Worm (Caenorhabditis elegans) whole organism, early embryonic: ENCODE results near the gene ZK896.1.

Source experiments
- B0310.2 ChIP-seq: sonication (generic microtip); optimal IDR thresholded peaks from 2 replicates; lab custom pipeline; 2016; ENCODE audit warnings: mild to moderate bottlenecking, missing genetic modification characterization, missing compliant biosample characterization
- F13C5.2 ChIP-seq: sonication (generic microtip); optimal IDR thresholded peaks from 2 replicates; lab custom pipeline; 2017; ENCODE audit warnings: mild to moderate bottlenecking, missing genetic modification characterization, inconsistent platforms, missing compliant biosample characterization
- aly-1 ChIP-seq: sonication (generic microtip); optimal IDR thresholded peaks from 2 replicates; lab custom pipeline; 2016; ENCODE audit warnings: missing genetic modification characterization, missing compliant biosample characterization
- ama-1 ChIP-seq: fragments of 150-350 bp; optimal IDR thresholded peaks from 2 replicates; lab custom pipeline; 2014
- ceh-13 ChIP-seq: fragments of 200-800 bp; sonication (Bioruptor generic); optimal IDR thresholded peaks from 2 replicates; lab custom pipeline; 2018; ENCODE audit warnings: mild to moderate bottlenecking, missing genetic modification characterization, missing compliant biosample characterization
- ceh-36 ChIP-seq: sonication (generic microtip); optimal IDR thresholded peaks from 2 replicates; lab custom pipeline; 2016; ENCODE audit warnings: missing genetic modification characterization, inconsistent platforms, missing compliant biosample characterization
- ets-7 ChIP-seq: sonication (generic microtip); optimal IDR thresholded peaks from 2 replicates; lab custom pipeline; 2016; ENCODE audit warnings: missing genotype, missing genetic modification characterization, missing compliant biosample characterization
- flt-1 ChIP-seq: fragments of 200-800 bp; sonication (Bioruptor generic); IDR thresholded peaks from 2 replicates; pipeline ENCODE4 v1.3.6; 2022; ENCODE audit warnings: missing genetic modification characterization, missing compliant biosample characterization
- hmbx-1 ChIP-seq: sonication (generic microtip); optimal IDR thresholded peaks from 2 replicates; lab custom pipeline; 2016; ENCODE audit warnings: mild to moderate bottlenecking, missing genetic modification characterization, missing compliant biosample characterization
- hmg-4 ChIP-seq: fragments of 200-800 bp; sonication (Bioruptor generic); optimal IDR thresholded peaks from 2 replicates; lab custom pipeline; 2018; ENCODE audit warnings: mild to moderate bottlenecking, missing genetic modification characterization, missing compliant biosample characterization
- hnd-1 ChIP-seq: sonication (generic microtip); optimal IDR thresholded peaks from 2 replicates; lab custom pipeline; 2016; ENCODE audit warnings: missing genetic modification characterization, missing compliant biosample characterization
- pes-1 ChIP-seq: fragments of 200-800 bp; sonication (Bioruptor generic); IDR thresholded peaks from 2 replicates; pipeline ENCODE4 v1.3.6; 2022; ENCODE audit warnings: missing genetic modification reagents, missing genetic modification characterization, missing compliant biosample characterization
- scrt-1 ChIP-seq: fragments of 200-800 bp; sonication (Bioruptor generic); IDR thresholded peaks from 2 replicates; pipeline ENCODE4 v1.3.6; 2022; ENCODE audit warnings: missing genetic modification characterization, missing compliant biosample characterization
- sea-1 ChIP-seq: fragments of 200-800 bp; sonication (Bioruptor generic); conservative IDR thresholded peaks from 2 replicates; pipeline ENCODE4 v1.3.6; 2022; ENCODE audit warnings: missing genetic modification characterization, missing compliant biosample characterization
- tbx-11 ChIP-seq: fragments of 200-800 bp; sonication (Bioruptor generic); IDR thresholded peaks from 2 replicates; pipeline ENCODE4 v1.3.6; 2022; ENCODE audit warnings: missing genetic modification characterization, missing compliant biosample characterization
- tbx-37 ChIP-seq: fragments of 200-800 bp; sonication (Bioruptor generic); conservative IDR thresholded peaks from 2 replicates; pipeline ENCODE4 v1.3.6; 2022; ENCODE audit warnings: missing genetic modification reagents, missing genetic modification characterization, missing compliant biosample characterization
- tra-4 ChIP-seq: sonication (generic microtip); optimal IDR thresholded peaks from 2 replicates; lab custom pipeline; 2017; ENCODE audit warnings: missing genetic modification characterization, missing compliant biosample characterization

ZK896.1 gene

ce11 chrIV:12854372-12855114 lies 20.6 kb downstream of the ZK896.1 start:
- TF ChIP-seq ceh-36: no peak
- TF ChIP-seq hmg-4 (GFP tag; lab: Kevin White, UChicago): no peak
- TF ChIP-seq sea-1 (GFP tag; lab: Robert Waterston, UW): no peak
- TF ChIP-seq aly-1: no peak
- no peak for TF ChIP-seq scrt-1 (GFP tag; lab: Robert Waterston, UW)
- TF ChIP-seq B0310.2: no peak
- no peak for TF ChIP-seq tbx-37 (GFP tag; lab: Robert Waterston, UW)
- TF ChIP-seq ceh-13: no peak
- TF ChIP-seq hnd-1 (tag; lab: Kevin White, UChicago): no peak
- no peak for TF ChIP-seq ets-7 (tag; lab: Kevin White, UChicago)
- no peak for TF ChIP-seq F13C5.2 (tag; lab: Kevin White, UChicago)
- no peak for TF ChIP-seq flt-1 (GFP tag; lab: Robert Waterston, UW)
- no peak for TF ChIP-seq ama-1 (lab: Kevin White, UChicago)
- no peak for TF ChIP-seq tbx-11 (GFP tag; lab: Robert Waterston, UW)
- TF ChIP-seq pes-1 (GFP tag; lab: Robert Waterston, UW): no peak
- no peak for TF ChIP-seq hmbx-1 (tag; lab: Kevin White, UChicago)
- TF ChIP-seq tra-4: no peak

DNA sequence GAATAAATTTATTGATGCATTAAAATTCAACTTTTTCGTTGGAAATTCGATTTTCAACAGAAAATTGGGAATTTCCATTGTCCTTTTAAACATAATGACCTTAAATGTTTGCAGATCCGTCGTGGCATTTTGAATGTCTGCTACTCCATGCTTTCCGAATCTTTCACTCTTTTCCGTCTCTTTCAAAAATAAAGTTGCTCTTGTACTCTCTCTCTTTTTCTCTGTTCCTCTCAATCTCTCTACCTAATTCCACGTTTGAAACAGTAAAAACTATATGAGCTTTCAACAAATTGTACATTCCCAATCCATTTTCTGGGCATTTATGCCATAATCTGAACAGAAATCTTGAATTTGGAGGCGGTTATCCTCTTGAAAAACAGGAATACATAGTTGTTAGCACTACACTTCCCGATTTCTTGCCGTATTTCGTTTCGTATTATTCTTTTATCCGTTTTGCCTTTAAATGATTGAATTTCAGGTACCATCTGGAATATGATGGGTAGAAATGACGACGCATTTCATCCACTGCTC lies 26.1 kb downstream of the ZK896.1 start, which contains the start of gene srf-3:
Gene srf-3 (plus strand): TSS at position 481 of the 531 bp plus-strand sequence.
- TF ChIP-seq F13C5.2 (tag; lab: Kevin White, UChicago) (no peak), tbx-11 (GFP tag; lab: Robert Waterston, UW) (no peak)

- TF ChIP-seq flt-1 (GFP tag; lab: Robert Waterston, UW) (no peak), ceh-13 (no peak), B0310.2 (no peak)
Measured at ce11 chrIV:12845596-12845995, 29.6 kb downstream of the ZK896.1 start, which contains the start of gene txt-19. TSS of gene txt-19 (plus strand) at chrIV:12845899.

DNA sequence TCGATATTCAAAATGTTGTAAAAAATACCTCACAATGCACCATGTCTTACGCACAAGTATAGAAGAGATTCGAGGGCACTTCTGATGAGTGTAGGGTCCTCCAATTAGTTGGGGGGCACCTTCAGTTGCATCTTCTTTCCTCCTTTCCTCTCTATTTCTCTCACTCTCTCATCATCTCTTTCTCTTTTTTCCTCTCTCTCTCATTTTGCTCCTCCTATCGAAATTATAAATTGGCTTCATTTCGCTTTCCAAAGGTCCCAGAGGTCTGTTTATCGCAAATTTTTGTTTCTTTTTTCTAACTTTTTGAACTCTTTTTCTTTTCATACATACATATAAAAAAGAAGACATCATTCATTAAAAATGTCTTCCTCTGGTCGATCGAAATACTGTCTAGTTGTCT lies 32.3 kb downstream of the ZK896.1 start:
- TF ChIP-seq hnd-1 (tag; lab: Kevin White, UChicago) (no peak), B0310.2 (no peak), pes-1 (GFP tag; lab: Robert Waterston, UW) (no peak), scrt-1 (GFP tag; lab: Robert Waterston, UW) (no peak), tbx-37 (GFP tag; lab: Robert Waterston, UW) (no peak), ceh-13 (no peak), sea-1 (GFP tag; lab: Robert Waterston, UW) (no peak)

- TF ChIP-seq ceh-13 (no peak), sea-1 (GFP tag; lab: Robert Waterston, UW) (no peak), ceh-36 (no peak), scrt-1 (GFP tag; lab: Robert Waterston, UW) (no peak), flt-1 (GFP tag; lab: Robert Waterston, UW) (no peak), tra-4 (no peak), hmbx-1 (tag; lab: Kevin White, UChicago) (no peak), pes-1 (GFP tag; lab: Robert Waterston, UW) (no peak)
Measured at ce11 chrIV:12842121-12842520, 33.0 kb downstream of the ZK896.1 start.

DNA sequence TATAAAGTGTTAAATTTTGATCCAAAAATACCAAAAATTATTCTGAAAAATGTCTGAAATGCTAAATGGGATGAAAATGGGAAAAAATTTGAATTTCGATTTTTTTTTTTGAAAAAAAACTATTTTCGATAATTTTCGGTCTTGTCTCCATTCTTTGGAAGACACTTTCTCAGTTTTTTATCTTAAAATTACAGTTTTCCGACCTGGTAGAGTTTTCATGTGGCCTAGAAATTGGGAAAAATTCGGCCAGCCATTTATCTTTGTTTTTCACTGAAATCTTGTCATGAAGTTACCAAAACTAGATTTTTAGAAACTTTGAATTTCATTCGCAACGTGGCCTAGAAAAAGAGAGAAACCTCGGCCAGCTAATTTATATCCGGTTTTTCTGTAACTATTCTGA lies 34.3 kb downstream of the ZK896.1 start:
- no peak for TF ChIP-seq tra-4

- TF ChIP-seq ama-1 (lab: Kevin White, UChicago): no peak
- TF ChIP-seq flt-1 (GFP tag; lab: Robert Waterston, UW): no peak
- no peak for TF ChIP-seq scrt-1 (GFP tag; lab: Robert Waterston, UW)
- no peak for TF ChIP-seq ceh-13
- no peak for TF ChIP-seq ceh-36
- TF ChIP-seq ets-7 (tag; lab: Kevin White, UChicago): no peak
- TF ChIP-seq aly-1: no peak
- TF ChIP-seq F13C5.2 (tag; lab: Kevin White, UChicago): no peak
- no peak for TF ChIP-seq B0310.2
- TF ChIP-seq tra-4: no peak
Measured at ce11 chrIV:12840348-12840747, 34.8 kb downstream of the ZK896.1 start.

DNA sequence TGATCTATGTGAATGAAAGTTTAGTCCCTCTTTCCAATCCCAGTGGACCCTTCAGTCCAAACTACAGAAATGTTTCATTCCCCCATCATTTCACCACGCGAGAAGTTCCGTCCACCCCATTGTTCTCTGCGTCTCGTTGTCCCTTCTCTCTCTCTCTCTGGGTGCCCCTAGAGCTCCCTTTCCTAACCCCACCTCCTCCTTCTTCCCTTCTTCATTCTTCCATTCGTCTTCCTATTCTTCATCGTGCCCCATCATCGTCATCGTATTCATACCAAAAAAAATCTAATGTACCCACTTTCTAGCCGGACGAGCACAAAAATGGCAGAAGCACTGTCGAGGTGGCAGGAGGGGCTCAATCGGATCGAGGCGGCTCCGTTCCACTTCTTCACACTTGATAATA lies 39.0 kb downstream of the ZK896.1 start, which contains the start of gene M02B1.3:
Gene M02B1.3 (plus strand): TSS at position 301 of the 400 bp plus-strand sequence.
- no peak for TF ChIP-seq pes-1 (GFP tag; lab: Robert Waterston, UW)
- no peak for TF ChIP-seq sea-1 (GFP tag; lab: Robert Waterston, UW)
- no peak for TF ChIP-seq ets-7 (tag; lab: Kevin White, UChicago)
- no peak for TF ChIP-seq ceh-13
- no peak for TF ChIP-seq flt-1 (GFP tag; lab: Robert Waterston, UW)
- no peak for TF ChIP-seq tra-4
- TF ChIP-seq hmbx-1 (tag; lab: Kevin White, UChicago): no peak

ce11 chrIV:12835363-12835762 lies 39.8 kb downstream of the ZK896.1 start:
- TF ChIP-seq pes-1 (GFP tag; lab: Robert Waterston, UW): no peak
- TF ChIP-seq flt-1 (GFP tag; lab: Robert Waterston, UW): no peak
- TF ChIP-seq ets-7 (tag; lab: Kevin White, UChicago): no peak
- no peak for TF ChIP-seq ceh-36
- TF ChIP-seq ceh-13: no peak
- TF ChIP-seq tra-4: no peak
- no peak for TF ChIP-seq B0310.2
- TF ChIP-seq F13C5.2 (tag; lab: Kevin White, UChicago): no peak
- no peak for TF ChIP-seq tbx-37 (GFP tag; lab: Robert Waterston, UW)
- TF ChIP-seq hmbx-1 (tag; lab: Kevin White, UChicago): no peak
- no peak for TF ChIP-seq aly-1
- no peak for TF ChIP-seq ama-1 (lab: Kevin White, UChicago)
- no peak for TF ChIP-seq scrt-1 (GFP tag; lab: Robert Waterston, UW)
- TF ChIP-seq sea-1 (GFP tag; lab: Robert Waterston, UW): no peak
- TF ChIP-seq hmg-4 (GFP tag; lab: Kevin White, UChicago): no peak
